Fruit fly (Drosophila melanogaster): ENCODE data around the gene CG2126.

The CG2126 gene

DNA sequence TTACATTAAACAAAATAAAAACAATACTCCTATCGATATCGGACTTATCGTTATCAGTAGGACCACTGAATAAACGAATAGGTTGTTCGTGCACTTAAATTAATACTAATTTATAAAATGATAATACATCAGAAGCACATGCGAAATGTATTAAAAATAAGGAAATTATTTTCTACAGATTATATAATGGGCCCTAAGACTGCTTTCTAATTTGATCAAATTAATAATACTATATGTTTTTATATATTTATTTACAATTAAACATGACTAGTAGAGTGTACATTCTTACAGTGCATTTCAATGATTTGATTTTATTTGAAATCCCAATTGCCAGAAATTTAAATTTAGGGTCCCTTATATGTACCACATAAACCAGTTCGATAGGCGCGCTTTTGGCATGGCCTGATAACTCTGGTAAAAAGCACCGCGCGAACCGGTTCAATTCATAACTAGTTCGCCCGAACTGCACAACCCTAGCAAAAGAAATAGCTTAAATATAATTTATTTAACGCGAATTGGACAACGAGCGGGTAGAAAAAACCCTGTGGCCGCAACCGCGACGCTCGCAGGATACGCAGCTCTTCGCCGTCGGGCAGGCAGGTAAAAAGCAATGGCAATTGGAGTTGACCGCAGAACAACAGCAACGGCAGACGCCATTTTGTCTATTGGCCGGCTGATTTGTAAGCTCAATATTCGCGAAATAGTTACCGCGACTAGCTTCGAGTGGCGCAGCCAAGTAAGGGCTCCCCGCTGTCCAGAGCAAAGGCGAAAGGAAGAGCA lies at the start of gene CG2126, which contains the start of gene faf (continued):
- no peak for TF ChIP-seq bigmax (GFP tag; optimal IDR thresholded peaks at IDR 0.05)
- TF ChIP-seq bcd (GFP tag; optimal IDR thresholded peaks at IDR 0.05): peak; percentile 77
- peak; percentile 78 for TF ChIP-seq fd3F (GFP tag; optimal IDR thresholded peaks at IDR 0.05)
- TF ChIP-seq inv (GFP tag; IDR thresholded peaks at IDR 0.05; ENCODE audit: partially characterized antibody): peak; percentile 31; the same call in 1 of the 2 replicates
- peak; percentile 48 for TF ChIP-seq CG31388 (GFP tag; optimal IDR thresholded peaks at IDR 0.05)
- peak; percentile 55 for TF ChIP-seq fu2 (GFP tag; optimal IDR thresholded peaks at IDR 0.05)
- TF ChIP-seq croc (GFP tag; conservative IDR thresholded peaks at IDR 0.05): 0 out of 3 replicates have a peak, but pooled peaks have one; percentile 35
- TF ChIP-seq CG12391 (tag; optimal IDR thresholded peaks at IDR 0.05): peak; percentile 92
- TF ChIP-seq CrebB (tag; optimal IDR thresholded peaks at IDR 0.05): no peak
- TF ChIP-seq gcm2 (GFP tag; optimal IDR thresholded peaks at IDR 0.05): no peak
- TF ChIP-seq CG3995 (GFP tag; optimal IDR thresholded peaks at IDR 0.05): peak; percentile 39
- peak; percentile 84 for TF ChIP-seq CG15269 (tag; optimal IDR thresholded peaks at IDR 0.05)
- peak; percentile 16 for TF ChIP-seq tx (GFP tag; optimal IDR thresholded peaks at IDR 0.05)
- TF ChIP-seq CG10654 (GFP tag; optimal IDR thresholded peaks at IDR 0.05): peak; percentile 63
- TF ChIP-seq sisA (GFP tag; IDR thresholded peaks at IDR 0.05): peak; percentile 64
- TF ChIP-seq Hr3 (GFP tag; optimal IDR thresholded peaks at IDR 0.05): peak; percentile 78
- peak; percentile 17 for TF ChIP-seq repo (GFP tag; optimal IDR thresholded peaks at IDR 0.05)
- peak; percentile 63 for TF ChIP-seq trh (GFP tag; optimal IDR thresholded peaks at IDR 0.05)
- peak; percentile 75 for TF ChIP-seq kay (GFP tag; optimal IDR thresholded peaks at IDR 0.05)
- TF ChIP-seq CG13287 (GFP tag; IDR thresholded peaks at IDR 0.05; ENCODE audit: partially characterized antibody): peak; percentile 61; the same call in 1 of the 2 replicates
- TF ChIP-seq CG8281 (tag; optimal IDR thresholded peaks at IDR 0.05): peak; percentile 49
- no peak for TF ChIP-seq NC2α (GFP tag; optimal IDR thresholded peaks at IDR 0.05)
- peak; percentile 51; the same call in 1 of the 2 replicates for TF ChIP-seq chm (GFP tag; IDR thresholded peaks at IDR 0.05)
- peak; percentile 91 for TF ChIP-seq CG12659 (GFP tag; optimal IDR thresholded peaks at IDR 0.05)
- TF ChIP-seq CG4328 (GFP tag; optimal IDR thresholded peaks at IDR 0.05): peak; percentile 73
- TF ChIP-seq CG13424 (tag; optimal IDR thresholded peaks at IDR 0.05): peak; percentile 87
- no peak for TF ChIP-seq D19A (tag; optimal IDR thresholded peaks at IDR 0.05)
- peak; percentile 82 for TF ChIP-seq ind (GFP tag; optimal IDR thresholded peaks at IDR 0.05)
- peak; percentile 71 for TF ChIP-seq CG1233 (GFP tag; optimal IDR thresholded peaks at IDR 0.05)
- TF ChIP-seq CG18619 (GFP tag; optimal IDR thresholded peaks at IDR 0.05): peak; percentile 59
- TF ChIP-seq CG2875 (GFP tag; optimal IDR thresholded peaks at IDR 0.05): peak; percentile 16
- TF ChIP-seq NFAT (GFP tag; IDR thresholded peaks at IDR 0.05): peak; percentile 85
- peak; percentile 61 for TF ChIP-seq ssp (GFP tag; IDR thresholded peaks at IDR 0.05)
- TF ChIP-seq CG15696 (tag; optimal IDR thresholded peaks at IDR 0.05): peak; percentile 73
- peak; percentile 80 for TF ChIP-seq CG9727 (GFP tag; optimal IDR thresholded peaks at IDR 0.05)
- peak; percentile 71 for TF ChIP-seq wdn (GFP tag; IDR thresholded peaks at IDR 0.05)
- peak; percentile 74 for TF ChIP-seq mam (GFP tag; optimal IDR thresholded peaks at IDR 0.05)
- peak; percentile 16 for TF ChIP-seq slou (GFP tag; optimal IDR thresholded peaks at IDR 0.05)
- TF ChIP-seq CG8388 (GFP tag; optimal IDR thresholded peaks at IDR 0.05): peak; percentile 77
- peak; percentile 90 for TF ChIP-seq phol (tag; optimal IDR thresholded peaks at IDR 0.05)
- TF ChIP-seq lov (optimal IDR thresholded peaks at IDR 0.05): no peak
- 0 out of 3 replicates have a peak, but pooled peaks have one; percentile 41 for TF ChIP-seq lov (GFP tag; IDR thresholded peaks at IDR 0.05)
- TF ChIP-seq CG1792 (GFP tag; optimal IDR thresholded peaks at IDR 0.05): no peak
- no peak for TF ChIP-seq Dip2 (GFP tag; IDR thresholded peaks at IDR 0.05)
- peak; percentile 77 for TF ChIP-seq CG2120 (GFP tag; optimal IDR thresholded peaks at IDR 0.05)
- TF ChIP-seq CG8359 (GFP tag; optimal IDR thresholded peaks at IDR 0.05; ENCODE audit: borderline replicate concordance): no peak
- peak; percentile 56 for TF ChIP-seq CG10462 (GFP tag; optimal IDR thresholded peaks at IDR 0.05)
- no peak for TF ChIP-seq Lpt (GFP tag; optimal IDR thresholded peaks at IDR 0.05)
- TF ChIP-seq Drgx (GFP tag; IDR thresholded peaks at IDR 0.05): 0 out of 2 replicates have a peak, but pooled peaks have one; percentile 14

Measured in whole organism, embryonic.